Worm (Caenorhabditis elegans): ENCODE measurements around the gene fbxa-209.

DNA sequence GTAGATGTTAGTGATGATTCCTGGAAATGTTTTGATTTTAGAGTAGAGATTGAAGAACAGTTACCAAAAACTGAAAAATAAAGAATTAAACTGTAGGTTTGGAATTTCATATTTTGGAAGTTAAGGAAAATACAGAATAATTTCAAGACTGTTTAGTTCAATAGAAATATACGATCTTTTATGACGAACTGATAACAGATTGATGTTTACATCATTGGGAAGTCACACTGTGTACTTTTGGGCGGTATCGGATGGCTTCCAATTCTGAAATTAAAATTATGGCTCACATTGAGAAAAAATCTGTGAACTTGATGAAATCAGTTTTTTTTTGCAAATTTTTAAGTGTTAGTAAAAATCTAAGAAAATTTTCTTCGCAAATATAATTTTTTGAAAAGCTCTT, 5.6 kb upstream of the fbxa-209 start, which contains the start of gene T26H5.8:
- TF ChIP-seq tra-4 (tag; optimal IDR thresholded peaks at IDR 0.05) (no peak), ama-1 (optimal IDR thresholded peaks at IDR 0.05) (no peak), sea-1 (GFP tag; conservative IDR thresholded peaks at IDR 0.05) (no peak)

Measured in whole organism, early embryonic.